Worm (Caenorhabditis elegans) whole organism, L4 larva: ENCODE data around the gene egl-4.
"Not testable (repeated sequence)": the region's sequence is repeated elsewhere in the genome, so short reads cannot be mapped to it uniquely, and the experiment has no call there.

Experiments used
- D1046.2 ChIP-seq: fragments of 200-800 bp; sonication (Bioruptor generic); IDR thresholded peaks from 2 replicates; pipeline ENCODE4 v1.3.6; 2022; ENCODE audit warnings: missing genetic modification characterization, missing compliant biosample characterization
- F26F4.8 ChIP-seq: fragments of 200-800 bp; sonication (Bioruptor generic); conservative IDR thresholded peaks from 2 replicates; pipeline ENCODE4 v1.3.6; 2022; ENCODE audit warnings: missing genetic modification characterization, missing compliant biosample characterization
- F44E2.7 ChIP-seq: fragments of 200-800 bp; sonication (Bioruptor generic); IDR thresholded peaks from 2 replicates; pipeline ENCODE4 v2.1.2; 2022; ENCODE audit warnings: missing genetic modification characterization, missing compliant biosample characterization
- T26A8.4 ChIP-seq: fragments of 200-800 bp; sonication (Bioruptor generic); IDR thresholded peaks from 2 replicates; pipeline ENCODE4 v1.3.6; 2022; ENCODE audit warnings: missing genetic modification characterization, missing compliant biosample characterization
- Y105C5A.15 ChIP-seq: fragments of 200-800 bp; sonication (Bioruptor generic); IDR thresholded peaks from 2 replicates; pipeline ENCODE4 v1.3.6; 2022; ENCODE audit warnings: missing genetic modification characterization, missing compliant biosample characterization
- Y48G9A.11 ChIP-seq: fragments of 200-800 bp; sonication (Bioruptor generic); IDR thresholded peaks from 2 replicates; pipeline ENCODE4 v1.3.6; 2022; ENCODE audit warnings: missing genetic modification reagents, missing genetic modification characterization, missing compliant biosample characterization
- Y75B8A.6 ChIP-seq: fragments of 200-800 bp; sonication (Bioruptor generic); IDR thresholded peaks from 2 replicates; pipeline ENCODE4 v1.3.6; 2022; ENCODE audit warnings: missing genetic modification reagents, missing genetic modification characterization, missing compliant biosample characterization
- ZK337.2 ChIP-seq: fragments of 200-800 bp; sonication (Bioruptor generic); IDR thresholded peaks from 2 replicates; pipeline ENCODE4 v1.3.6; 2022; ENCODE audit warnings: missing genetic modification reagents, missing genetic modification characterization, missing compliant biosample characterization
- arid-1 ChIP-seq: fragments of 200-800 bp; sonication (Bioruptor generic); conservative IDR thresholded peaks from 2 replicates; pipeline ENCODE4 v1.3.6; 2022; ENCODE audit warnings: missing genetic modification reagents, missing genetic modification characterization, missing compliant biosample characterization
- ceh-20 ChIP-seq: fragments of 200-800 bp; sonication (Bioruptor generic); IDR thresholded peaks from 2 replicates; pipeline ENCODE4 v1.3.6; 2022; ENCODE audit warnings: missing genetic modification reagents, missing genetic modification characterization, missing compliant biosample characterization
- ceh-44 ChIP-seq: fragments of 200-800 bp; sonication (Bioruptor generic); IDR thresholded peaks from 2 replicates; pipeline ENCODE4 v1.3.6; 2022; ENCODE audit warnings: missing genetic modification reagents, missing genetic modification characterization, missing compliant biosample characterization
- ctbp-1 ChIP-seq: fragments of 200-800 bp; sonication (Bioruptor generic); IDR thresholded peaks from 2 replicates; pipeline ENCODE4 v1.3.6; 2022; ENCODE audit warnings: missing genetic modification reagents, missing genetic modification characterization, missing compliant biosample characterization
- daf-8 ChIP-seq: fragments of 200-800 bp; sonication (Bioruptor generic); IDR thresholded peaks from 2 replicates; pipeline ENCODE4 v1.3.6; 2022; ENCODE audit warnings: missing genetic modification characterization, missing compliant biosample characterization
- dmd-6 ChIP-seq: fragments of 200-800 bp; sonication (Bioruptor generic); IDR thresholded peaks from 2 replicates; pipeline ENCODE4 v1.3.6; 2022; ENCODE audit warnings: missing genetic modification reagents, missing genetic modification characterization, missing compliant biosample characterization
- dmd-8 ChIP-seq: fragments of 200-800 bp; sonication (Bioruptor generic); IDR thresholded peaks from 2 replicates; pipeline ENCODE4 v1.3.6; 2022; ENCODE audit warnings: missing genetic modification characterization, missing compliant biosample characterization
- dmd-9 ChIP-seq: fragments of 200-800 bp; sonication (Bioruptor generic); IDR thresholded peaks from 2 replicates; pipeline ENCODE4 v1.3.6; 2022; ENCODE audit warnings: missing genetic modification reagents, missing genetic modification characterization, missing compliant biosample characterization
- egl-43 ChIP-seq: fragments of 200-800 bp; sonication (Bioruptor generic); IDR thresholded peaks from 2 replicates; pipeline ENCODE4 v1.3.6; 2022; ENCODE audit warnings: missing genetic modification reagents, missing genetic modification characterization, missing compliant biosample characterization
- hmg-1.1 ChIP-seq: fragments of 200-800 bp; sonication (Bioruptor generic); IDR thresholded peaks from 2 replicates; pipeline ENCODE4 v1.3.6; 2022; ENCODE audit warnings: missing genetic modification reagents, missing genetic modification characterization, missing compliant biosample characterization
- lim-7 ChIP-seq: fragments of 200-800 bp; sonication (Bioruptor generic); IDR thresholded peaks from 2 replicates; pipeline ENCODE4 v1.3.6; 2022; ENCODE audit warnings: missing genetic modification characterization, missing compliant biosample characterization
- lin-1 ChIP-seq: fragments of 200-800 bp; sonication (Bioruptor generic); IDR thresholded peaks from 2 replicates; pipeline ENCODE4 v1.3.6; 2022; ENCODE audit warnings: missing genetic modification reagents, missing genetic modification characterization, missing compliant biosample characterization
- lin-29 ChIP-seq: fragments of 200-800 bp; sonication (Bioruptor generic); IDR thresholded peaks from 2 replicates; pipeline ENCODE4 v1.3.6; 2022; ENCODE audit warnings: missing genetic modification reagents, missing genetic modification characterization, missing compliant biosample characterization
- lin-38 ChIP-seq: fragments of 200-800 bp; sonication (Bioruptor generic); IDR thresholded peaks from 2 replicates; pipeline ENCODE4 v1.3.6; 2022; ENCODE audit warnings: missing genetic modification reagents, missing genetic modification characterization, missing compliant biosample characterization
- madf-5 ChIP-seq, 2 experiments: fragments of 200-800 bp; sonication (Bioruptor generic); IDR thresholded peaks; 2 replicates each; pipeline ENCODE4 v1.3.6; 2022; ENCODE audit warnings: missing compliant biosample characterization in 2 of 2, missing genetic modification characterization in 2 of 2
- madf-9 ChIP-seq: fragments of 200-800 bp; sonication (Bioruptor generic); conservative IDR thresholded peaks from 2 replicates; pipeline ENCODE4 v1.3.6; 2022; ENCODE audit warnings: missing genetic modification reagents, missing genetic modification characterization, missing compliant biosample characterization
- mdt-29 ChIP-seq: fragments of 200-800 bp; sonication (Bioruptor generic); IDR thresholded peaks from 2 replicates; pipeline ENCODE4 v1.3.6; 2022; ENCODE audit warnings: missing genetic modification reagents, missing genetic modification characterization, missing compliant biosample characterization
- mxl-2 ChIP-seq: fragments of 200-800 bp; sonication (Bioruptor generic); conservative IDR thresholded peaks from 2 replicates; pipeline ENCODE4 v1.3.6; 2022; ENCODE audit warnings: missing genetic modification reagents, missing genetic modification characterization, missing compliant biosample characterization
- nhr-41 ChIP-seq: fragments of 200-800 bp; sonication (Bioruptor generic); IDR thresholded peaks from 2 replicates; pipeline ENCODE4 v1.3.6; 2022; ENCODE audit warnings: missing genetic modification reagents, missing genetic modification characterization, missing compliant biosample characterization
- nhr-42 ChIP-seq: fragments of 200-800 bp; sonication (Bioruptor generic); IDR thresholded peaks from 2 replicates; pipeline ENCODE4 v1.3.6; 2022; ENCODE audit warnings: missing genetic modification characterization, missing compliant biosample characterization
- nhr-6 ChIP-seq: fragments of 150-350 bp; optimal IDR thresholded peaks from 2 replicates; lab custom pipeline; 2014; ENCODE audit warnings: missing biosample characterization, missing genetic modification characterization
- pha-4 ChIP-seq, 2 experiments: fragments of 150-350 bp in 1 of 2; fragments of 200-800 bp in 1 of 2; sonication (Bioruptor generic) in 1 of 2; IDR thresholded peaks in 1 of 2; optimal IDR thresholded peaks in 1 of 2; 2 replicates each; pipeline versions ENCODE4 v1.3.6 to Lab custom; 2014 to 2022; ENCODE audit warnings: missing genetic modification characterization in 2 of 2, missing genetic modification reagents in 2 of 2, missing biosample characterization in 1 of 2, missing compliant biosample characterization in 1 of 2
- php-3 ChIP-seq: fragments of 200-800 bp; sonication (Bioruptor generic); IDR thresholded peaks from 2 replicates; pipeline ENCODE4 v1.3.6; 2022; ENCODE audit warnings: missing genetic modification reagents, missing genetic modification characterization, missing compliant biosample characterization
- saeg-2 ChIP-seq: fragments of 200-800 bp; sonication (Bioruptor generic); IDR thresholded peaks from 2 replicates; pipeline ENCODE4 v1.3.6; 2022; ENCODE audit warnings: missing genetic modification reagents, missing genetic modification characterization, missing compliant biosample characterization
- set-16 ChIP-seq: fragments of 200-800 bp; sonication (Bioruptor generic); IDR thresholded peaks from 2 replicates; pipeline ENCODE4 v1.3.6; 2022; ENCODE audit warnings: missing genetic modification reagents, missing genetic modification characterization, missing compliant biosample characterization
- snpc-1.2 ChIP-seq: fragments of 200-800 bp; sonication (Bioruptor generic); IDR thresholded peaks from 2 replicates; pipeline ENCODE4 v1.3.6; 2022; ENCODE audit warnings: missing genetic modification reagents, missing genetic modification characterization, missing compliant biosample characterization
- tag-97 ChIP-seq: fragments of 200-800 bp; sonication (Bioruptor generic); IDR thresholded peaks from 2 replicates; pipeline ENCODE4 v1.3.6; 2022; ENCODE audit warnings: missing genetic modification characterization, missing compliant biosample characterization
- tra-1 ChIP-seq: fragments of 200-800 bp; sonication (Bioruptor generic); IDR thresholded peaks from 2 replicates; pipeline ENCODE4 v1.3.6; 2022; ENCODE audit warnings: missing genetic modification reagents, missing genetic modification characterization, missing compliant biosample characterization
- vab-7 ChIP-seq: fragments of 200-800 bp; sonication (Bioruptor generic); IDR thresholded peaks from 2 replicates; pipeline ENCODE4 v1.3.6; 2022; ENCODE audit warnings: missing genetic modification reagents, missing genetic modification characterization, missing compliant biosample characterization
- zfp-3 ChIP-seq: fragments of 200-800 bp; sonication (Bioruptor generic); conservative IDR thresholded peaks from 2 replicates; pipeline ENCODE4 v1.3.6; 2022; ENCODE audit warnings: missing genetic modification reagents, missing genetic modification characterization, missing compliant biosample characterization
- zip-11 ChIP-seq: fragments of 200-800 bp; sonication (Bioruptor generic); IDR thresholded peaks from 2 replicates; pipeline ENCODE4 v1.3.6; 2022; ENCODE audit warnings: missing genetic modification characterization, missing compliant biosample characterization

The egl-4 gene

DNA sequence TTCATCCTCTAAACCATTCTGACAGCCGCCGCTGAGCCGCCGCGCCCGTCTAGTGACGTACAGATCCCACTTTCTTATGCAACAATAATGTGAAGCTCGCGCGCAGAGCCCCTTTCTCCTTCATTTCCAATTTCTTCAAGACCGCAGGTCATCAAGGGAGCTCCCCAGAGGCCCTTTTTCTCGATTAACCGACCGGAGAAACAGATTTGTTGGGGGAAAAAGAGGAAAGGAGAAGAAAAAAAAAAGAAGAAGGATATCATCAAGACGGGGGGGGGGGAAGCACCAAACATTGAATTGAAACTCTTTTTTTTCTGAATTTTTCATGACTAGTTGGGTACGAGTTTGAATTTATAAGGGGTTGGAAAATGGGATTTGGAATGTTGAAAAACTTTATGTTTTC lies 20.5 kb upstream of the egl-4 start:
- TF ChIP-seq nhr-6 (tag; lab: Kevin White, UChicago) (no peak), set-16 (peak; percentile 35; the same call in 1 of the 2 replicates), ctbp-1 (GFP tag; lab: Robert Waterston, UW) (0 out of 2 replicates have a peak, but pooled peaks have one; percentile 29)

DNA sequence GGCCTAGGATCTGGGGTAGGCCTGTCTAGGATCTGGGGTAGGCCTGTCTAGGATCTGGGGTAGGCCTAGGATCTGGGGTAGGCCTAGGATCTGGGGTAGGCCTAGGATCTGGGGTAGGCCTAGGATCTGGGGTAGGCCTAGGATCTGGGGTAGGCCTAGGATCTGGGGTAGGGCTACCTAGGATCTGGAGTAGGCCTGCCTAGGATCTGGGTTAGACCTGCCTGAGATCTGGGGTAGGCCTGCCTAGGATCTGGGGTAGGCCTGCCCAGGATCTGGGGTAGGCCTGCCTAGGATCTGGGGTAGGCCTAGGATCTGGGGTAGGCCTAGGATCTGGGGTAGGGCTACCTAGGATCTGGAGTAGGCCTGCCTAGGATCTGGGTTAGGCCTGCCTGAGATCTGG lies 16.7 kb upstream of the egl-4 start:
- TF ChIP-seq vab-7 (peak; percentile 94), ceh-20 (GFP tag; lab: Robert Waterston, UW) (peak; percentile 85; the same call in 1 of the 2 replicates), Y75B8A.6 (GFP tag; lab: Robert Waterston, UW) (peak; percentile 98), madf-9 (peak; percentile 88), arid-1 (GFP tag; lab: Robert Waterston, UW) (peak; percentile 94), php-3 (GFP tag; lab: Robert Waterston, UW) (peak; percentile 98), T26A8.4 (peak; percentile 90), lin-1 (GFP tag; lab: Robert Waterston, UW) (peak; percentile 91), hmg-1.1 (GFP tag; lab: Robert Waterston, UW) (peak; percentile 80; the same call in 1 of the 2 replicates), madf-5 (GFP tag; IDR thresholded peaks at IDR 0.05; lab: Robert Waterston, UW) (peak; percentile 99), F26F4.8 (GFP tag; lab: Robert Waterston, UW) (peak; percentile 100), mdt-29 (GFP tag; lab: Robert Waterston, UW) (peak; percentile 94), tra-1 (peak; percentile 94), lim-7 (GFP tag; lab: Robert Waterston, UW) (peak; percentile 100), Y105C5A.15 (GFP tag; lab: Robert Waterston, UW) (peak; percentile 98), ceh-44 (GFP tag; lab: Robert Waterston, UW) (peak; percentile 94), egl-43 (GFP tag; lab: Robert Waterston, UW) (peak; percentile 100), mxl-2 (peak; percentile 94), lin-29 (GFP tag; lab: Robert Waterston, UW) (peak; percentile 90), lin-38 (GFP tag; lab: Robert Waterston, UW) (peak; percentile 74), saeg-2 (GFP tag; lab: Robert Waterston, UW) (peak; percentile 95), F44E2.7 (peak; percentile 100), Y48G9A.11 (GFP tag; lab: Robert Waterston, UW) (peak; percentile 87), dmd-8 (GFP tag; lab: Robert Waterston, UW) (peak; percentile 100), pha-4 (GFP tag; IDR thresholded peaks at IDR 0.05; lab: Robert Waterston, UW) (peak; percentile 84), set-16 (peak; percentile 99), D1046.2 (peak; percentile 97), nhr-42 (peak; percentile 95), zip-11 (peak; percentile 91), snpc-1.2 (peak; percentile 93), tag-97 (GFP tag; lab: Robert Waterston, UW) (peak; percentile 92), dmd-6 (GFP tag; lab: Robert Waterston, UW) (peak; percentile 71), nhr-41 (peak; percentile 96), ctbp-1 (GFP tag; lab: Robert Waterston, UW) (peak; percentile 93), zfp-3 (peak; percentile 92), daf-8 (GFP tag; lab: Robert Waterston, UW) (peak; percentile 97), dmd-9 (peak; percentile 97), ZK337.2 (GFP tag; lab: Robert Waterston, UW) (peak; percentile 96)
- TF ChIP-seq pha-4 (tag; optimal IDR thresholded peaks at IDR 0.05; lab: Kevin White, UChicago) = not testable (repeated sequence)
